Fruit fly (Drosophila melanogaster): Measurements from ENCODE around the gene CG31528.
A peak's percentile ranks its signal among the peaks of the same experiment; 100 is the strongest.

Gene CG31528

dm6 chr3R:4453213-4453956 is 37.1 kb downstream of the CG31528 start (continued):
- TF ChIP-seq Ets97D (GFP tag; optimal IDR thresholded peaks at IDR 0.05) = peak; percentile 49
- TF ChIP-seq ase (GFP tag; IDR thresholded peaks at IDR 0.05) = no peak
- no peak for TF ChIP-seq CG12299 (tag; optimal IDR thresholded peaks at IDR 0.05)
- peak; percentile 76 for TF ChIP-seq Lpt (GFP tag; optimal IDR thresholded peaks at IDR 0.05)
- peak; percentile 50; the same call in 2 of the 3 replicates for TF ChIP-seq zen2 (GFP tag; IDR thresholded peaks at IDR 0.05; ENCODE audit: partially characterized antibody)
- peak; percentile 59; the same call in 1 of the 2 replicates for TF ChIP-seq CG42726 (GFP tag; IDR thresholded peaks at IDR 0.05; ENCODE audit: partially characterized antibody)
- peak; percentile 86 for TF ChIP-seq CG11504 (tag; optimal IDR thresholded peaks at IDR 0.05)
- TF ChIP-seq CG6791 (GFP tag; IDR thresholded peaks at IDR 0.05; ENCODE audit: partially characterized antibody) = peak; percentile 36; the same call in 1 of the 3 replicates
- no peak for TF ChIP-seq TFAM (GFP tag; optimal IDR thresholded peaks at IDR 0.05)
- no peak for TF ChIP-seq CG4424 (GFP tag; optimal IDR thresholded peaks at IDR 0.05)
- TF ChIP-seq otp (GFP tag; IDR thresholded peaks at IDR 0.05) = peak; percentile 30; the same call in 1 of the 3 replicates
- TF ChIP-seq cato (GFP tag; optimal IDR thresholded peaks at IDR 0.05; ENCODE audit: borderline replicate concordance) = no peak
- TF ChIP-seq ERR (GFP tag; optimal IDR thresholded peaks at IDR 0.05) = no peak
- TF ChIP-seq CG6683 (GFP tag; optimal IDR thresholded peaks at IDR 0.05) = peak; percentile 34
- no peak for TF ChIP-seq CG11093 (GFP tag; IDR thresholded peaks at IDR 0.05)
- TF ChIP-seq CG8388 (GFP tag; optimal IDR thresholded peaks at IDR 0.05) = no peak
- TF ChIP-seq CG31365 (tag; optimal IDR thresholded peaks at IDR 0.05) = peak; percentile 78
- TF ChIP-seq Nf-YA (GFP tag; IDR thresholded peaks at IDR 0.05) = no peak
- no peak for TF ChIP-seq hth (optimal IDR thresholded peaks at IDR 0.05)
- TF ChIP-seq CG2116 (GFP tag; optimal IDR thresholded peaks at IDR 0.05) = peak; percentile 33
- TF ChIP-seq kni (GFP tag; optimal IDR thresholded peaks at IDR 0.05) = peak; percentile 91
- no peak for TF ChIP-seq Dref (GFP tag; IDR thresholded peaks at IDR 0.05)
- TF ChIP-seq maf-S (GFP tag; optimal IDR thresholded peaks at IDR 0.05) = no peak
- TF ChIP-seq D (optimal IDR thresholded peaks at IDR 0.05) = no peak
- no peak for TF ChIP-seq D (GFP tag; optimal IDR thresholded peaks at IDR 0.05)
- TF ChIP-seq bbx (GFP tag; IDR thresholded peaks at IDR 0.05; ENCODE audit: partially characterized antibody) = peak; percentile 59
- no peak for TF ChIP-seq Elba2 (GFP tag; optimal IDR thresholded peaks at IDR 0.05)
- peak in 1 of 2 experiments; percentile 10 for TF ChIP-seq Hr51 (GFP tag; optimal IDR thresholded peaks at IDR 0.05)
- no peak for TF ChIP-seq CG14710 (tag; optimal IDR thresholded peaks at IDR 0.05)
- TF ChIP-seq CG12744 (GFP tag; optimal IDR thresholded peaks at IDR 0.05) = no peak
- peak; percentile 11; the same call in 1 of the 3 replicates for TF ChIP-seq sr (GFP tag; IDR thresholded peaks at IDR 0.05)
- TF ChIP-seq amos (GFP tag; IDR thresholded peaks at IDR 0.05; ENCODE audit: partially characterized antibody) = 0 out of 2 replicates have a peak, but pooled peaks have one; percentile 35
- TF ChIP-seq sc (optimal IDR thresholded peaks at IDR 0.05) = no peak
- no peak for TF ChIP-seq sc (GFP tag; optimal IDR thresholded peaks at IDR 0.05)
- TF ChIP-seq CG3065 (GFP tag; optimal IDR thresholded peaks at IDR 0.05) = no peak
- peak; percentile 36; the same call in 1 of the 2 replicates for TF ChIP-seq CG8765 (GFP tag; IDR thresholded peaks at IDR 0.05)
- no peak for TF ChIP-seq Hr39 (optimal IDR thresholded peaks at IDR 0.05)
- no peak for TF ChIP-seq CG15011 (GFP tag; optimal IDR thresholded peaks at IDR 0.05)
- TF ChIP-seq CG16779 (GFP tag; IDR thresholded peaks at IDR 0.05) = no peak
- 0 out of 3 replicates have a peak, but pooled peaks have one; percentile 32 for TF ChIP-seq Doc3 (GFP tag; IDR thresholded peaks at IDR 0.05; ENCODE audit: partially characterized antibody)
- peak; percentile 41 for TF ChIP-seq CG12659 (GFP tag; optimal IDR thresholded peaks at IDR 0.05)
- peak; percentile 79; the same call in 2 of the 3 replicates for TF ChIP-seq ci (GFP tag; IDR thresholded peaks at IDR 0.05)
- no peak for TF ChIP-seq dati (GFP tag; IDR thresholded peaks at IDR 0.05)
- TF ChIP-seq CG9876 (GFP tag; optimal IDR thresholded peaks at IDR 0.05) = no peak
- TF ChIP-seq CG8944 (GFP tag; optimal IDR thresholded peaks at IDR 0.05) = no peak
- TF ChIP-seq CG6813 (GFP tag; optimal IDR thresholded peaks at IDR 0.05) = peak; percentile 34
- no peak for TF ChIP-seq lov (optimal IDR thresholded peaks at IDR 0.05)
- TF ChIP-seq lov (GFP tag; IDR thresholded peaks at IDR 0.05) = no peak
- no peak for TF ChIP-seq croc (GFP tag; conservative IDR thresholded peaks at IDR 0.05)
- peak; percentile 7 for TF ChIP-seq CG2120 (GFP tag; optimal IDR thresholded peaks at IDR 0.05)
